Worm (Caenorhabditis elegans) whole organism, L4 larva: ENCODE results near the gene hipr-1.

ENCODE experiments used
- dpl-1 ChIP-seq: fragments of 150-350 bp; optimal IDR thresholded peaks from 2 replicates; lab custom pipeline; 2014; ENCODE audit warnings: missing biosample characterization, missing genetic modification reagents, missing genetic modification characterization
- lin-38 ChIP-seq: fragments of 200-800 bp; sonication (Bioruptor generic); IDR thresholded peaks from 2 replicates; pipeline ENCODE4 v1.3.6; 2022; ENCODE audit warnings: missing genetic modification reagents, missing genetic modification characterization, missing compliant biosample characterization
- mep-1 ChIP-seq: fragments of 150-350 bp; sonication (generic microtip); optimal IDR thresholded peaks from 3 replicates; lab custom pipeline; 2014; ENCODE audit warnings: missing biosample characterization, missing genetic modification characterization
- nhr-11 ChIP-seq: fragments of 150-350 bp; optimal IDR thresholded peaks from 2 replicates; lab custom pipeline; 2014; ENCODE audit warnings: missing biosample characterization, missing genetic modification characterization
- nhr-237 ChIP-seq: sonication (generic microtip); optimal IDR thresholded peaks from 2 replicates; lab custom pipeline; 2017; ENCODE audit warnings: missing biosample characterization, missing genetic modification characterization
- nhr-28 ChIP-seq: fragments of 150-350 bp; optimal IDR thresholded peaks from 2 replicates; lab custom pipeline; 2014; ENCODE audit warnings: missing biosample characterization, missing genetic modification characterization
- skn-1 ChIP-seq: fragments of 150-350 bp; optimal IDR thresholded peaks from 2 replicates; lab custom pipeline; 2014; ENCODE audit warnings: missing biosample characterization, missing genetic modification characterization

DNA sequence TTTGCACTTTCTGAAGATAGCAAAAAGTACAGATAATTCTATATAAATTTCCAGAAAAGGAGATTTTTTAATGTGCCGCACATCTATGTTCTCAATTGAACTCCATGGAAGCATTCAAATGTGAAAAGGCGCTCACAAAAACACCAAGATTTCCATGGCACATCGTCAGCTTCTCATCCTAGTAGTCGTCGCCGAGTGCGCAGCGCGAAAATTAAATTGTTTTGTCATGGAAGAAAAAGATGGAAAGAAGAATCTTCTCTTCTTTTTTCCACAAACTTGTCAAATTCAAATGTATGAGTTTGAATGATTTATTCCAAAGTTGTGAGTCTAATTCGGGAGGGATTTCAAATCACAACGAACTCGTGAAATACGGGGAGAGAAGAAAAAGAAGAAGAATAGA, 17.4 kb downstream of the hipr-1 start:
- TF ChIP-seq lin-38 (GFP tag; lab: Robert Waterston, UW): no peak
- TF ChIP-seq nhr-28 (tag; lab: Kevin White, UChicago): no peak
- TF ChIP-seq nhr-237 (tag; lab: Kevin White, UChicago): no peak
- TF ChIP-seq nhr-11: no peak
- no peak for TF ChIP-seq skn-1 (tag; lab: Kevin White, UChicago)
- no peak for TF ChIP-seq dpl-1 (GFP tag; lab: Kevin White, UChicago)
- no peak for TF ChIP-seq mep-1 (tag; lab: Kevin White, UChicago)
